Worm (Caenorhabditis elegans) whole organism, young adult: ENCODE measurements around the gene cdk-11.2.

Experiments used
- B0019.2 ChIP-seq: fragments of 200-800 bp; sonication (Bioruptor generic); conservative IDR thresholded peaks from 2 replicates; pipeline ENCODE4 v1.3.6; 2022; ENCODE audit warnings: missing genetic modification reagents, missing genetic modification characterization, missing compliant biosample characterization
- B0035.1 ChIP-seq: sonication (generic microtip); optimal IDR thresholded peaks from 2 replicates; lab custom pipeline; 2016; ENCODE audit warnings: missing genetic modification characterization, mild to moderate bottlenecking, missing compliant biosample characterization, missing genotype, missing genetic modification reagents
- F22D6.2 ChIP-seq: sonication (generic microtip); optimal IDR thresholded peaks from 2 replicates; lab custom pipeline; 2016; ENCODE audit warnings: mild to moderate bottlenecking, missing genetic modification characterization, missing compliant biosample characterization
- F37B4.10 ChIP-seq: fragments of 200-800 bp; sonication (Bioruptor generic); IDR thresholded peaks from 2 replicates; pipeline ENCODE4 v1.3.6; 2022; ENCODE audit warnings: missing genetic modification characterization, missing compliant biosample characterization
- F49E8.2 ChIP-seq: sonication (generic microtip); optimal IDR thresholded peaks from 3 replicates; lab custom pipeline; 2017; ENCODE audit warnings: missing genetic modification characterization, mild to moderate bottlenecking, missing compliant biosample characterization, antibody characterized with exemption, moderate library complexity; ENCODE audit not compliant: insufficient read depth
- F52B5.7 ChIP-seq: sonication (generic microtip); optimal IDR thresholded peaks from 2 replicates; lab custom pipeline; 2016; ENCODE audit warnings: mild to moderate bottlenecking, missing genetic modification characterization, missing compliant biosample characterization
- F55B11.4 ChIP-seq: sonication (generic microtip); optimal IDR thresholded peaks from 2 replicates; lab custom pipeline; 2016; ENCODE audit warnings: missing compliant biosample characterization, missing genetic modification characterization, borderline replicate concordance; ENCODE audit not compliant: insufficient read depth
- F57A8.1 ChIP-seq: fragments of 200-800 bp; sonication (Bioruptor generic); optimal IDR thresholded peaks from 2 replicates; lab custom pipeline; 2018; ENCODE audit warnings: mild to moderate bottlenecking, missing genetic modification characterization, moderate library complexity, missing compliant biosample characterization
- K11D2.4 ChIP-seq: fragments of 200-800 bp; sonication (Bioruptor generic); IDR thresholded peaks from 2 replicates; pipeline ENCODE4 v1.3.6; 2022; ENCODE audit warnings: missing genetic modification reagents, missing genetic modification characterization, missing compliant biosample characterization
- Y56A3A.18 ChIP-seq: fragments of 200-800 bp; sonication (Bioruptor generic); IDR thresholded peaks from 2 replicates; pipeline ENCODE4 v1.3.6; 2022; ENCODE audit warnings: missing genetic modification reagents, missing genetic modification characterization, missing compliant biosample characterization
- Y95B8A.8 ChIP-seq: fragments of 200-800 bp; sonication (Bioruptor generic); IDR thresholded peaks from 2 replicates; pipeline ENCODE4 v1.3.6; 2022; ENCODE audit warnings: missing genetic modification reagents, missing genetic modification characterization, missing compliant biosample characterization
- akir-1 ChIP-seq: fragments of 200-800 bp; sonication (Bioruptor generic); optimal IDR thresholded peaks from 2 replicates; lab custom pipeline; 2018; ENCODE audit warnings: mild to moderate bottlenecking, missing genetic modification characterization, moderate library complexity, missing compliant biosample characterization
- ama-1 ChIP-seq, 3 experiments: fragments of 150-350 bp in 1 of 3; sonication (generic microtip) in 2 of 3; optimal IDR thresholded peaks; 2 replicates each; lab custom pipeline; 2014 to 2018; ENCODE audit warnings: missing biosample characterization in 2 of 3, missing genetic modification characterization in 2 of 3, missing genetic modification reagents in 2 of 3
- aptf-2 ChIP-seq: fragments of 200-800 bp; sonication (Bioruptor generic); conservative IDR thresholded peaks from 2 replicates; pipeline ENCODE4 v1.3.6; 2022; ENCODE audit warnings: missing genetic modification reagents, missing genetic modification characterization, missing compliant biosample characterization
- athp-1 ChIP-seq: sonication (generic microtip); optimal IDR thresholded peaks from 2 replicates; lab custom pipeline; 2017; ENCODE audit warnings: mild to moderate bottlenecking, missing genetic modification characterization, missing compliant biosample characterization
- bed-1 ChIP-seq: fragments of 200-800 bp; sonication (Bioruptor generic); IDR thresholded peaks from 2 replicates; pipeline ENCODE4 v1.3.6; 2022; ENCODE audit warnings: missing genetic modification reagents, missing genetic modification characterization, missing compliant biosample characterization
- bed-2 ChIP-seq: fragments of 200-800 bp; sonication (Bioruptor generic); IDR thresholded peaks from 2 replicates; pipeline ENCODE4 v1.3.6; 2022; ENCODE audit warnings: missing genetic modification reagents, missing genetic modification characterization, missing compliant biosample characterization
- ccch-3 ChIP-seq: fragments of 200-800 bp; sonication (Bioruptor generic); optimal IDR thresholded peaks from 2 replicates; lab custom pipeline; 2018; ENCODE audit warnings: mild to moderate bottlenecking, missing genetic modification characterization, missing compliant biosample characterization
- cebp-1 ChIP-seq, 2 experiments: fragments of 200-800 bp in 1 of 2; sonication (Bioruptor generic) in 1 of 2; sonication (generic microtip) in 1 of 2; IDR thresholded peaks in 1 of 2; optimal IDR thresholded peaks in 1 of 2; 2 replicates each; pipeline versions ENCODE4 v1.3.6 to Lab custom; 2017 to 2022; ENCODE audit warnings: missing compliant biosample characterization in 2 of 2, missing genetic modification characterization in 2 of 2, mild to moderate bottlenecking in 1 of 2, missing genetic modification reagents in 1 of 2, moderate library complexity in 1 of 2
- ceh-40 ChIP-seq: fragments of 200-800 bp; sonication (Bioruptor generic); IDR thresholded peaks from 2 replicates; pipeline ENCODE4 v1.3.6; 2022; ENCODE audit warnings: missing genetic modification characterization, missing compliant biosample characterization
- ceh-79 ChIP-seq: sonication (generic microtip); optimal IDR thresholded peaks from 2 replicates; lab custom pipeline; 2017; ENCODE audit warnings: mild to moderate bottlenecking, missing genetic modification characterization, missing compliant biosample characterization
- ceh-91 ChIP-seq: fragments of 200-800 bp; sonication (Bioruptor generic); IDR thresholded peaks from 2 replicates; pipeline ENCODE4 v1.3.6; 2022; ENCODE audit warnings: missing genetic modification reagents, missing genetic modification characterization, missing compliant biosample characterization
- die-1 ChIP-seq: sonication (generic microtip); optimal IDR thresholded peaks from 2 replicates; lab custom pipeline; 2016; ENCODE audit warnings: missing genotype, mild to moderate bottlenecking, missing genetic modification characterization, missing compliant biosample characterization
- dox-1 ChIP-seq: fragments of 200-800 bp; sonication (Bioruptor generic); IDR thresholded peaks from 2 replicates; pipeline ENCODE4 v1.3.6; 2022; ENCODE audit warnings: missing genetic modification reagents, missing genetic modification characterization, missing compliant biosample characterization
- dpl-1 ChIP-seq: fragments of 150-350 bp; optimal IDR thresholded peaks from 2 replicates; lab custom pipeline; 2014; ENCODE audit warnings: missing biosample characterization, missing genetic modification reagents, missing genetic modification characterization
- ekl-4 ChIP-seq: fragments of 200-800 bp; sonication (Bioruptor generic); IDR thresholded peaks from 2 replicates; pipeline ENCODE4 v1.3.6; 2022; ENCODE audit warnings: missing genetic modification reagents, missing genetic modification characterization, missing compliant biosample characterization
- fkh-3 ChIP-seq: sonication (generic microtip); optimal IDR thresholded peaks from 2 replicates; lab custom pipeline; 2016; ENCODE audit warnings: mild to moderate bottlenecking, missing genetic modification characterization, missing compliant biosample characterization
- gei-17 ChIP-seq: fragments of 200-800 bp; sonication (Bioruptor generic); optimal IDR thresholded peaks from 2 replicates; lab custom pipeline; 2018; ENCODE audit warnings: mild to moderate bottlenecking, missing genetic modification characterization, missing compliant biosample characterization
- hlh-12 ChIP-seq: sonication (generic microtip); optimal IDR thresholded peaks from 2 replicates; lab custom pipeline; 2016; ENCODE audit warnings: missing genetic modification characterization, missing compliant biosample characterization
- hlh-26 ChIP-seq: fragments of 200-800 bp; sonication (Bioruptor generic); conservative IDR thresholded peaks from 2 replicates; pipeline ENCODE4 v1.3.6; 2022; ENCODE audit warnings: missing genetic modification reagents, missing genetic modification characterization, missing compliant biosample characterization
- hsf-1 ChIP-seq: fragments of 200-800 bp; sonication (Bioruptor generic); IDR thresholded peaks from 2 replicates; pipeline ENCODE4 v1.3.6; 2022; ENCODE audit warnings: missing genetic modification reagents, missing genetic modification characterization, missing compliant biosample characterization
- lag-1 ChIP-seq: fragments of 200-800 bp; sonication (Bioruptor generic); IDR thresholded peaks from 2 replicates; pipeline ENCODE4 v1.3.6; 2022; ENCODE audit warnings: missing genetic modification reagents, missing genetic modification characterization, missing compliant biosample characterization
- lin-35 ChIP-seq, 3 experiments: fragments of 150-350 bp in 2 of 3; sonication (generic microtip) in 1 of 3; optimal IDR thresholded peaks; 2 replicates each; lab custom pipeline; 2014 to 2018; ENCODE audit warnings: missing biosample characterization in 3 of 3, missing genetic modification characterization in 3 of 3, missing genetic modification reagents in 3 of 3
- lir-1 ChIP-seq: fragments of 200-800 bp; sonication (Bioruptor generic); conservative IDR thresholded peaks from 2 replicates; pipeline ENCODE4 v1.3.6; 2022; ENCODE audit warnings: missing genetic modification reagents, missing genetic modification characterization, missing compliant biosample characterization
- lsl-1 ChIP-seq: fragments of 200-800 bp; sonication (Bioruptor generic); optimal IDR thresholded peaks from 2 replicates; lab custom pipeline; 2018; ENCODE audit warnings: mild to moderate bottlenecking, missing genetic modification characterization, moderate library complexity, missing compliant biosample characterization
- madf-6 ChIP-seq: fragments of 200-800 bp; sonication (Bioruptor generic); IDR thresholded peaks from 2 replicates; pipeline ENCODE4 v1.3.6; 2022; ENCODE audit warnings: missing genetic modification reagents, missing genetic modification characterization, missing compliant biosample characterization
- mcd-1 ChIP-seq: fragments of 200-800 bp; sonication (Bioruptor generic); IDR thresholded peaks from 2 replicates; pipeline ENCODE4 v1.3.6; 2022; ENCODE audit warnings: missing genetic modification reagents, missing genetic modification characterization, missing compliant biosample characterization
- mxl-1 ChIP-seq: sonication (generic microtip); optimal IDR thresholded peaks from 2 replicates; lab custom pipeline; 2016; ENCODE audit warnings: missing genetic modification characterization, missing compliant biosample characterization
- nhr-120 ChIP-seq: fragments of 200-800 bp; sonication (Bioruptor generic); IDR thresholded peaks from 2 replicates; pipeline ENCODE4 v1.3.6; 2022; ENCODE audit warnings: missing genetic modification characterization, missing compliant biosample characterization
- pha-4 ChIP-seq: fragments of 150-350 bp; sonication (generic microtip); optimal IDR thresholded peaks from 2 replicates; lab custom pipeline; 2014; ENCODE audit warnings: missing biosample characterization, missing genetic modification reagents, missing genetic modification characterization
- rcor-1 ChIP-seq: fragments of 200-800 bp; sonication (Bioruptor generic); IDR thresholded peaks from 2 replicates; pipeline ENCODE4 v1.3.6; 2022; ENCODE audit warnings: missing genetic modification reagents, missing genetic modification characterization, missing compliant biosample characterization
- rec-8 ChIP-seq, 2 experiments: sonication (generic microtip); optimal IDR thresholded peaks; 2 replicates each; lab custom pipeline; 2016; ENCODE audit warnings: mild to moderate bottlenecking in 2 of 2, missing genetic modification characterization in 2 of 2, missing genetic modification reagents in 2 of 2, missing genotype in 2 of 2, missing biosample characterization in 1 of 2, missing compliant biosample characterization in 1 of 2, moderate library complexity in 1 of 2
- sdz-38 ChIP-seq: sonication (generic microtip); optimal IDR thresholded peaks from 2 replicates; lab custom pipeline; 2016; ENCODE audit warnings: missing genotype, missing genetic modification characterization, missing compliant biosample characterization
- tbp1 ChIP-seq: fragments of 200-800 bp; sonication (Bioruptor generic); optimal IDR thresholded peaks from 2 replicates; lab custom pipeline; 2018; ENCODE audit warnings: mild to moderate bottlenecking, missing genetic modification characterization, missing compliant biosample characterization
- tlf-1 ChIP-seq: fragments of 200-800 bp; sonication (Bioruptor generic); optimal IDR thresholded peaks from 2 replicates; lab custom pipeline; 2018; ENCODE audit warnings: mild to moderate bottlenecking, missing genetic modification characterization, missing compliant biosample characterization
- xnd-1 ChIP-seq: sonication (generic microtip); optimal IDR thresholded peaks from 2 replicates; lab custom pipeline; 2016; ENCODE audit warnings: missing genotype, missing genetic modification reagents, missing genetic modification characterization, missing compliant biosample characterization
- ztf-22 ChIP-seq: fragments of 200-800 bp; sonication (Bioruptor generic); optimal IDR thresholded peaks from 2 replicates; lab custom pipeline; 2018; ENCODE audit warnings: mild to moderate bottlenecking, missing genetic modification characterization, moderate library complexity, missing compliant biosample characterization
- ztf-28 ChIP-seq: fragments of 200-800 bp; sonication (Bioruptor generic); IDR thresholded peaks from 2 replicates; pipeline ENCODE4 v1.3.6; 2022; ENCODE audit warnings: missing genetic modification reagents, missing genetic modification characterization, missing compliant biosample characterization
- ztf-6 ChIP-seq: fragments of 200-800 bp; sonication (Bioruptor generic); IDR thresholded peaks from 2 replicates; pipeline ENCODE4 v1.3.6; 2022; ENCODE audit warnings: missing genetic modification reagents, missing genetic modification characterization, missing compliant biosample characterization

The cdk-11.2 gene

ce11 chrX:10377663-10378062, 41.9 kb downstream of the cdk-11.2 start:
- TF ChIP-seq ceh-91 (GFP tag; lab: Robert Waterston, UW) (no peak), gei-17 (GFP tag; lab: Kevin White, UChicago) (peak; percentile 31), mcd-1 (GFP tag; lab: Robert Waterston, UW) (peak; percentile 73), mxl-1 (tag; lab: Kevin White, UChicago) (no peak), pha-4 (tag; lab: Kevin White, UChicago) (no peak), lin-35 (GFP tag; optimal IDR thresholded peaks at IDR 0.05; lab: Kevin White, UChicago) (no peak), xnd-1 (tag; lab: Kevin White, UChicago) (no peak), ztf-28 (GFP tag; lab: Robert Waterston, UW) (no peak), madf-6 (GFP tag; lab: Robert Waterston, UW) (no peak), bed-1 (GFP tag; lab: Robert Waterston, UW) (no peak), F22D6.2 (tag; lab: Kevin White, UChicago) (peak; percentile 33), ceh-40 (GFP tag; lab: Robert Waterston, UW) (no peak), K11D2.4 (GFP tag; lab: Robert Waterston, UW) (peak; percentile 42; the same call in 1 of the 2 replicates), lag-1 (GFP tag; lab: Robert Waterston, UW) (no peak), ceh-79 (tag; lab: Kevin White, UChicago) (no peak), B0019.2 (no peak), ztf-6 (GFP tag; lab: Robert Waterston, UW) (no peak), lsl-1 (GFP tag; lab: Kevin White, UChicago) (no peak), F37B4.10 (no peak), sdz-38 (tag; lab: Kevin White, UChicago) (no peak), nhr-120 (GFP tag; lab: Robert Waterston, UW) (no peak), ztf-22 (GFP tag; lab: Kevin White, UChicago) (no peak), F52B5.7 (no peak), dpl-1 (GFP tag; lab: Kevin White, UChicago) (no peak), die-1 (no peak), dox-1 (GFP tag; lab: Robert Waterston, UW) (no peak; the same call in 1 of the 2 replicates), ama-1 (optimal IDR thresholded peaks at IDR 0.05; lab: Kevin White, UChicago) (no peak), ama-1 (GFP tag; optimal IDR thresholded peaks at IDR 0.05; lab: Kevin White, UChicago) (no peak), F57A8.1 (GFP tag; lab: Kevin White, UChicago) (no peak), F55B11.4 (tag; lab: Kevin White, UChicago) (no peak), F49E8.2 (tag; lab: Kevin White, UChicago) (no peak), Y56A3A.18 (GFP tag; lab: Robert Waterston, UW) (no peak), bed-2 (GFP tag; lab: Robert Waterston, UW) (no peak), akir-1 (GFP tag; lab: Kevin White, UChicago) (no peak), cebp-1 (GFP tag; IDR thresholded peaks at IDR 0.05; lab: Robert Waterston, UW) (no peak), cebp-1 (tag; optimal IDR thresholded peaks at IDR 0.05; lab: Kevin White, UChicago) (peak; percentile 82), aptf-2 (GFP tag; lab: Robert Waterston, UW) (no peak), ekl-4 (GFP tag; lab: Robert Waterston, UW) (no peak), lir-1 (GFP tag; lab: Robert Waterston, UW) (no peak; the same call in 1 of the 2 replicates), hsf-1 (GFP tag; lab: Robert Waterston, UW) (no peak), hlh-26 (GFP tag; lab: Robert Waterston, UW) (no peak), rcor-1 (GFP tag; lab: Robert Waterston, UW) (peak; percentile 45; the same call in 1 of the 2 replicates), ccch-3 (GFP tag; lab: Kevin White, UChicago) (no peak), Y95B8A.8 (GFP tag; lab: Robert Waterston, UW) (no peak), tlf-1 (GFP tag; lab: Kevin White, UChicago) (peak; percentile 17), fkh-3 (tag; lab: Kevin White, UChicago) (no peak), athp-1 (tag; lab: Kevin White, UChicago) (no peak), rec-8 (tag; optimal IDR thresholded peaks at IDR 0.05; lab: Kevin White, UChicago) (no peak), B0035.1 (tag; lab: Kevin White, UChicago) (no peak), tbp1 (GFP tag; lab: Kevin White, UChicago) (no peak), hlh-12 (tag; lab: Kevin White, UChicago) (no peak)
